Worm (Caenorhabditis elegans): ENCODE data around the gene ZC196.4.
A peak's percentile ranks its signal among the peaks of the same experiment; 100 is the strongest.

The ZC196.4 gene

ce11 chrV:8769154-8769553, 36.2 kb downstream of the ZC196.4 start:
- no peak for TF ChIP-seq tbx-11 (GFP tag; IDR thresholded peaks at IDR 0.05)
- no peak for TF ChIP-seq tra-4 (tag; optimal IDR thresholded peaks at IDR 0.05)
- TF ChIP-seq flt-1 (GFP tag; IDR thresholded peaks at IDR 0.05) = no peak
- no peak for TF ChIP-seq aly-1 (tag; optimal IDR thresholded peaks at IDR 0.05)
- no peak for TF ChIP-seq hmbx-1 (tag; optimal IDR thresholded peaks at IDR 0.05)

- TF ChIP-seq sea-1 (GFP tag; conservative IDR thresholded peaks at IDR 0.05) (no peak), tra-4 (tag; optimal IDR thresholded peaks at IDR 0.05) (no peak), pes-1 (GFP tag; IDR thresholded peaks at IDR 0.05) (no peak), scrt-1 (GFP tag; IDR thresholded peaks at IDR 0.05) (no peak), hmg-4 (GFP tag; optimal IDR thresholded peaks at IDR 0.05) (no peak), hmbx-1 (tag; optimal IDR thresholded peaks at IDR 0.05) (no peak), ama-1 (optimal IDR thresholded peaks at IDR 0.05) (no peak), ets-7 (tag; optimal IDR thresholded peaks at IDR 0.05) (no peak), F13C5.2 (tag; optimal IDR thresholded peaks at IDR 0.05) (no peak), aly-1 (tag; optimal IDR thresholded peaks at IDR 0.05) (no peak), tbx-37 (GFP tag; conservative IDR thresholded peaks at IDR 0.05) (no peak), ceh-13 (GFP tag; optimal IDR thresholded peaks at IDR 0.05) (no peak), flt-1 (GFP tag; IDR thresholded peaks at IDR 0.05) (no peak), B0310.2 (tag; optimal IDR thresholded peaks at IDR 0.05) (no peak), hnd-1 (tag; optimal IDR thresholded peaks at IDR 0.05) (no peak), ceh-36 (tag; optimal IDR thresholded peaks at IDR 0.05) (no peak), tbx-11 (GFP tag; IDR thresholded peaks at IDR 0.05) (no peak)
These were observed 38.7 kb downstream of the ZC196.4 start, which contains the start of gene srx-115 for ce11 chrV:8771599-8771998. Gene srx-115 (plus strand): TSS chrV:8771899.

- no peak for TF ChIP-seq ceh-36 (tag; optimal IDR thresholded peaks at IDR 0.05)
- TF ChIP-seq F13C5.2 (tag; optimal IDR thresholded peaks at IDR 0.05) = no peak
- TF ChIP-seq tra-4 (tag; optimal IDR thresholded peaks at IDR 0.05) = no peak
- TF ChIP-seq tbx-11 (GFP tag; IDR thresholded peaks at IDR 0.05) = no peak
- no peak for TF ChIP-seq hmg-4 (GFP tag; optimal IDR thresholded peaks at IDR 0.05)
- no peak for TF ChIP-seq aly-1 (tag; optimal IDR thresholded peaks at IDR 0.05)
- no peak for TF ChIP-seq hnd-1 (tag; optimal IDR thresholded peaks at IDR 0.05)
- TF ChIP-seq pes-1 (GFP tag; IDR thresholded peaks at IDR 0.05) = no peak
- TF ChIP-seq hmbx-1 (tag; optimal IDR thresholded peaks at IDR 0.05) = no peak
- no peak for TF ChIP-seq ets-7 (tag; optimal IDR thresholded peaks at IDR 0.05)
- no peak for TF ChIP-seq ama-1 (optimal IDR thresholded peaks at IDR 0.05)
These were observed 41.0 kb downstream of the ZC196.4 start, which contains the start of gene B0507.2 for ce11 chrV:8773826-8774382. Gene B0507.2 (plus strand): TSS chrV:8774332.

ce11 chrV:8776270-8776669, 43.4 kb downstream of the ZC196.4 start, which contains the start of gene B0507.1:
Gene B0507.1 (plus strand): TSS chrV:8776570.
- TF ChIP-seq tra-4 (tag; optimal IDR thresholded peaks at IDR 0.05) (no peak), B0310.2 (tag; optimal IDR thresholded peaks at IDR 0.05) (no peak), ama-1 (optimal IDR thresholded peaks at IDR 0.05) (no peak), F13C5.2 (tag; optimal IDR thresholded peaks at IDR 0.05) (no peak), tbx-11 (GFP tag; IDR thresholded peaks at IDR 0.05) (no peak)

DNA sequence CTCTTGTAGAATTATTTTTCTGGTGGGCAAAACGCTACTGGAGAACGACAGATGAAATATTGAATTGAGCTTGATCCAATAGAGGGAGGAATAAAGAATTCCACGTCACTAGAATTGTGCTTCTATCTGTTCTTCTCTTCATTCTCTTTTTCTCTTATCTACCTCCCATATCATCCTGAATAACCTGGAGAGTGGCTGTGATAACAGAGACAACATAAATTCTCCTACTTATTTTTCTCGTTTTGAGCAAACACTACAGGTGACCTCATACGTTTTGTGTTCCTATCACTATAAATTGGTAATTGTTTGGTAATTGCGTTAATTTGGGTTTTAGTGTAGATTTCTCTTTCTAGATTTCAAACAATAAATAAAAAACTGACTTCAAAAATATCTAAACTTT, 48.3 kb downstream of the ZC196.4 start:
- no peak for TF ChIP-seq ceh-13 (GFP tag; optimal IDR thresholded peaks at IDR 0.05)
- no peak for TF ChIP-seq scrt-1 (GFP tag; IDR thresholded peaks at IDR 0.05)
- TF ChIP-seq ets-7 (tag; optimal IDR thresholded peaks at IDR 0.05) = no peak
- no peak for TF ChIP-seq sea-1 (GFP tag; conservative IDR thresholded peaks at IDR 0.05)
- TF ChIP-seq hnd-1 (tag; optimal IDR thresholded peaks at IDR 0.05) = no peak
- no peak for TF ChIP-seq ceh-36 (tag; optimal IDR thresholded peaks at IDR 0.05)
- TF ChIP-seq ama-1 (optimal IDR thresholded peaks at IDR 0.05) = no peak
- no peak for TF ChIP-seq tbx-11 (GFP tag; IDR thresholded peaks at IDR 0.05)
- TF ChIP-seq tra-4 (tag; optimal IDR thresholded peaks at IDR 0.05) = no peak

DNA sequence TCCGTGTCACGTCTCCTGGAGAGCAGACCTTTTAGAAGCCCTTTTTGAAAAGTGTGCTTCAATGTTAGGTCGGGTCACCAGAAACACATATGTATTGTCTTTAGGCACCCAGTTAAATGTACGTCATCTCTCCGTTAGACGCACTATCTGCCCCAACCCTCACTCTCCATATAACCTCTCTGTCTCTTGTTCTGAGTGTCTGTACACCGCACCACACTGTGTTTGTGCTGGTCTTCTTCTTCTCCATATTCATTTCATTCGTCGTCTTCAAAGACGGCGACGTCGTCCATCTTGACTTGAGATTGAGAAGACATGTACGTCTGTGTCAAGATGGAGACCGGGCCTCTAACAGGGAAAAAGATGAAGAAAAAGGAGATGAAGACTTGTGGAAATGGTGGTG, 49.2 kb downstream of the ZC196.4 start:
- TF ChIP-seq hmg-4 (GFP tag; optimal IDR thresholded peaks at IDR 0.05) (no peak), hnd-1 (tag; optimal IDR thresholded peaks at IDR 0.05) (no peak), tbx-37 (GFP tag; conservative IDR thresholded peaks at IDR 0.05) (0 out of 2 replicates have a peak, but pooled peaks have one; percentile 10), ceh-13 (GFP tag; optimal IDR thresholded peaks at IDR 0.05) (no peak), ets-7 (tag; optimal IDR thresholded peaks at IDR 0.05) (no peak)

- TF ChIP-seq hmg-4 (GFP tag; optimal IDR thresholded peaks at IDR 0.05) = peak; percentile 45
- no peak for TF ChIP-seq pes-1 (GFP tag; IDR thresholded peaks at IDR 0.05)
These were observed 51.6 kb downstream of the ZC196.4 start for ce11 chrV:8784485-8784884.

All from whole organism, early embryonic.